Worm (Caenorhabditis elegans) whole organism, late embryonic: ENCODE data around the gene srv-12.

ENCODE experiments used
- C38D4.7 ChIP-seq: fragments of 200-800 bp; sonication (Bioruptor generic); optimal IDR thresholded peaks from 2 replicates; lab custom pipeline; 2018; ENCODE audit warnings: mild to moderate bottlenecking, missing genetic modification characterization, moderate library complexity, missing compliant biosample characterization
- K09A11.1 ChIP-seq: sonication (generic microtip); optimal IDR thresholded peaks from 2 replicates; lab custom pipeline; 2017; ENCODE audit warnings: antibody characterized with exemption, mild to moderate bottlenecking, missing genetic modification characterization, missing compliant biosample characterization; ENCODE audit not compliant: insufficient read depth
- T23F11.4 ChIP-seq: fragments of 200-800 bp; sonication (Bioruptor generic); optimal IDR thresholded peaks from 2 replicates; lab custom pipeline; 2018; ENCODE audit warnings: mild to moderate bottlenecking, missing genetic modification characterization, missing compliant biosample characterization
- ahr-1 ChIP-seq: sonication (generic microtip); optimal IDR thresholded peaks from 2 replicates; lab custom pipeline; 2016; ENCODE audit warnings: missing genetic modification characterization, missing compliant biosample characterization
- ama-1 ChIP-seq: fragments of 150-350 bp; optimal IDR thresholded peaks from 2 replicates; lab custom pipeline; 2014
- ceh-14 ChIP-seq: sonication (generic microtip); optimal IDR thresholded peaks from 2 replicates; lab custom pipeline; 2016; ENCODE audit warnings: missing genotype, missing genetic modification characterization, missing compliant biosample characterization
- ceh-18 ChIP-seq: sonication (generic microtip); optimal IDR thresholded peaks from 2 replicates; lab custom pipeline; 2016; ENCODE audit warnings: missing genetic modification characterization, missing compliant biosample characterization
- ceh-19 ChIP-seq: fragments of 200-800 bp; sonication (Bioruptor generic); optimal IDR thresholded peaks from 2 replicates; lab custom pipeline; 2018; ENCODE audit warnings: mild to moderate bottlenecking, missing genetic modification characterization, missing compliant biosample characterization
- ceh-2 ChIP-seq: sonication (generic microtip); optimal IDR thresholded peaks from 2 replicates; lab custom pipeline; 2016; ENCODE audit warnings: missing genotype, missing genetic modification characterization, missing compliant biosample characterization
- ceh-31 ChIP-seq: sonication (generic microtip); optimal IDR thresholded peaks from 2 replicates; lab custom pipeline; 2016; ENCODE audit warnings: missing genetic modification characterization, missing compliant biosample characterization
- ceh-48 ChIP-seq: sonication (generic microtip); optimal IDR thresholded peaks from 2 replicates; lab custom pipeline; 2016; ENCODE audit warnings: missing genetic modification characterization, inconsistent platforms, missing compliant biosample characterization
- ceh-9 ChIP-seq: sonication (generic microtip); optimal IDR thresholded peaks from 2 replicates; lab custom pipeline; 2016; ENCODE audit warnings: mild to moderate bottlenecking, missing genetic modification characterization, inconsistent platforms, missing compliant biosample characterization
- elt-2 ChIP-seq: sonication (generic microtip); optimal IDR thresholded peaks from 2 replicates; lab custom pipeline; 2016; ENCODE audit warnings: missing genetic modification reagents, missing genetic modification characterization, missing compliant biosample characterization
- ets-4 ChIP-seq: sonication (generic microtip); optimal IDR thresholded peaks from 2 replicates; lab custom pipeline; 2016; ENCODE audit warnings: missing genetic modification characterization, missing compliant biosample characterization
- eyg-1 ChIP-seq: sonication (generic microtip); optimal IDR thresholded peaks from 2 replicates; lab custom pipeline; 2016; ENCODE audit warnings: missing genotype, missing genetic modification characterization, missing compliant biosample characterization
- gmeb-2 ChIP-seq: sonication (generic microtip); optimal IDR thresholded peaks from 2 replicates; lab custom pipeline; 2016; ENCODE audit warnings: missing genetic modification characterization, inconsistent platforms, missing compliant biosample characterization
- hlh-13 ChIP-seq: fragments of 200-800 bp; sonication (Bioruptor generic); optimal IDR thresholded peaks from 2 replicates; lab custom pipeline; 2018; ENCODE audit warnings: mild to moderate bottlenecking, missing genetic modification characterization, missing compliant biosample characterization
- hlh-30 ChIP-seq: sonication (generic microtip); optimal IDR thresholded peaks from 2 replicates; lab custom pipeline; 2017; ENCODE audit warnings: antibody characterized with exemption, missing genetic modification characterization, missing compliant biosample characterization; ENCODE audit not compliant: insufficient read depth
- hlh-6 ChIP-seq: sonication (generic microtip); optimal IDR thresholded peaks from 2 replicates; lab custom pipeline; 2016; ENCODE audit warnings: missing genotype, missing genetic modification characterization, missing compliant biosample characterization
- hlh-8 ChIP-seq: sonication (generic microtip); optimal IDR thresholded peaks from 2 replicates; lab custom pipeline; 2016; ENCODE audit warnings: missing genotype, missing genetic modification characterization, missing compliant biosample characterization
- lin-11 ChIP-seq: fragments of 200-800 bp; sonication (Bioruptor generic); optimal IDR thresholded peaks from 2 replicates; lab custom pipeline; 2018; ENCODE audit warnings: mild to moderate bottlenecking, missing genetic modification characterization, missing compliant biosample characterization
- madf-2 ChIP-seq: sonication (generic microtip); optimal IDR thresholded peaks from 2 replicates; lab custom pipeline; 2017; ENCODE audit warnings: missing genetic modification characterization, missing compliant biosample characterization
- nhr-232 ChIP-seq: sonication (generic microtip); optimal IDR thresholded peaks from 2 replicates; lab custom pipeline; 2016; ENCODE audit warnings: missing genetic modification characterization, missing compliant biosample characterization
- odd-2 ChIP-seq: sonication (generic microtip); optimal IDR thresholded peaks from 2 replicates; lab custom pipeline; 2017; ENCODE audit warnings: antibody characterized with exemption, mild to moderate bottlenecking, missing genetic modification characterization, missing compliant biosample characterization
- pag-3 ChIP-seq: sonication (generic microtip); optimal IDR thresholded peaks from 2 replicates; lab custom pipeline; 2016; ENCODE audit warnings: missing compliant biosample characterization, missing genetic modification characterization, borderline replicate concordance
- pax-1 ChIP-seq: fragments of 150-350 bp; optimal IDR thresholded peaks from 2 replicates; lab custom pipeline; 2014; ENCODE audit warnings: missing biosample characterization, missing genetic modification characterization
- pha-2 ChIP-seq: sonication (generic microtip); optimal IDR thresholded peaks from 2 replicates; lab custom pipeline; 2017; ENCODE audit warnings: mild to moderate bottlenecking, missing genetic modification characterization, missing compliant biosample characterization
- pha-4 ChIP-seq: fragments of 150-350 bp; optimal IDR thresholded peaks from 2 replicates; lab custom pipeline; 2018; ENCODE audit warnings: missing biosample characterization, missing genetic modification reagents, missing genetic modification characterization
- pqm-1 ChIP-seq: sonication (generic microtip); optimal IDR thresholded peaks from 2 replicates; lab custom pipeline; 2016; ENCODE audit warnings: missing genetic modification characterization, missing compliant biosample characterization
- pros-1 ChIP-seq: fragments of 150-350 bp; optimal IDR thresholded peaks from 2 replicates; lab custom pipeline; 2014; ENCODE audit warnings: missing biosample characterization, missing genetic modification reagents, missing genetic modification characterization
- sox-4 ChIP-seq: sonication (generic microtip); optimal IDR thresholded peaks from 2 replicates; lab custom pipeline; 2017; ENCODE audit warnings: mild to moderate bottlenecking, missing genetic modification characterization, inconsistent platforms, missing compliant biosample characterization
- tbx-2 ChIP-seq: sonication (generic microtip); optimal IDR thresholded peaks from 2 replicates; lab custom pipeline; 2016; ENCODE audit warnings: missing genetic modification characterization, missing compliant biosample characterization
- tbx-7 ChIP-seq: sonication (generic microtip); optimal IDR thresholded peaks from 2 replicates; lab custom pipeline; 2016; ENCODE audit warnings: missing genotype, missing genetic modification characterization, missing compliant biosample characterization
- ttx-3 ChIP-seq: sonication (generic microtip); optimal IDR thresholded peaks from 2 replicates; lab custom pipeline; 2016; ENCODE audit warnings: missing genetic modification reagents, missing genetic modification characterization, missing compliant biosample characterization
- unc-42 ChIP-seq: sonication (generic microtip); optimal IDR thresholded peaks from 2 replicates; lab custom pipeline; 2016; ENCODE audit warnings: missing genotype, missing genetic modification characterization, missing compliant biosample characterization
- unc-55 ChIP-seq: sonication (generic microtip); optimal IDR thresholded peaks from 2 replicates; lab custom pipeline; 2017; ENCODE audit warnings: missing biosample characterization, missing genetic modification reagents, missing genetic modification characterization
- unc-86 ChIP-seq: sonication (generic microtip); optimal IDR thresholded peaks from 2 replicates; lab custom pipeline; 2016; ENCODE audit warnings: missing genetic modification characterization, missing compliant biosample characterization
- zip-5 ChIP-seq: sonication (generic microtip); optimal IDR thresholded peaks from 2 replicates; lab custom pipeline; 2016; ENCODE audit warnings: missing genetic modification characterization, missing compliant biosample characterization
- ztf-16 ChIP-seq: sonication (generic microtip); optimal IDR thresholded peaks from 2 replicates; lab custom pipeline; 2017; ENCODE audit warnings: missing genetic modification characterization, missing compliant biosample characterization

The srv-12 gene

ce11 chrIV:10059175-10059574 is 5.7 kb upstream of the srv-12 start:
- peak; percentile 91 for TF ChIP-seq elt-2 (tag; lab: Kevin White, UChicago)
- TF ChIP-seq gmeb-2 (tag; lab: Kevin White, UChicago), result no peak

DNA sequence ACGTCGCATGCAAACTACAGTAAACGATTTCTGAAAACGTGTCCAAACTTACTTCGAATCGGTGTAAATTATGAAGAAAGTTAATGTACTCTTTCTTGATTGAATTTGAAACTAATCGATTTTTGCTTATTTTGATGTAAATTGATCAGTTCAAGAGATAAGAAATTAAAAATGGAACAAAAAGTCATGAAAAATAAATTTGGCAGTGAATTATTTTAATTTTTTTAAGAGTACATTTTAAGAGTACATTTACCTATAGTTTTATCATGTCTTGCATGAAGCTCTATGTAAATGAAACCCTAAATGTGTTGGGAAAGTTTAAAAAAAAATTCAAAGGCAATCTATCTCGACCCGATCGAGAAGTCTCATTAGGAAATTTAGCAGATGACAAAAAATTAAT is 2.7 kb upstream of the srv-12 start, which contains the start of gene T04B2.7:
TSS of gene T04B2.7 (minus strand) at position 101 of the 400 bp plus-strand sequence.
- TF ChIP-seq tbx-2 (tag; lab: Kevin White, UChicago) (no peak), ceh-18 (no peak), ttx-3 (tag; lab: Kevin White, UChicago) (no peak), unc-42 (tag; lab: Kevin White, UChicago) (no peak), ceh-14 (tag; lab: Kevin White, UChicago) (no peak), eyg-1 (no peak), ceh-9 (no peak), hlh-30 (tag; lab: Kevin White, UChicago) (no peak), K09A11.1 (no peak), ahr-1 (tag; lab: Kevin White, UChicago) (no peak), tbx-7 (tag; lab: Kevin White, UChicago) (no peak), pros-1 (tag; lab: Kevin White, UChicago) (no peak), sox-4 (tag; lab: Kevin White, UChicago) (no peak), ceh-48 (tag; lab: Kevin White, UChicago) (no peak), lin-11 (no peak), pha-4 (no peak), hlh-8 (tag; lab: Kevin White, UChicago) (no peak)

DNA sequence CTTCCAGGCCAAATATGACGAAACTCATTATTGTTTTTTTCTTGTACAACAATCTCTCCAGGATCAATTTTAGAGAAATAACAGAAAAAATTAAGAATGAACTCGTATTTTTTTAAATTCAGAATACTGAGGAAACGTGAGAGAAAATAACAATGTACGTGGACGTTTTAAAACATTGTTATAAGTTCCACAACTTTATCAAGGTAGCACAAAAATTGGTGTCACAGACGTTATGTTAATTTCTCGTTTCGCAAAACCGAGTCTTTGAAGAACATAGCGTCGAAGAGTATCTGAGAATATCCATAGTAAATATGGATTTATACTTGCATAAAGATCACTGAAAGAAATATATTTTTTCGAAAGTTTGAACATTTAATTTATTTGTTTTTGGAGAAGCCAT is 2.4 kb downstream of the srv-12 start, which contains the start of gene T04B2.8:
TSS of gene T04B2.8 (minus strand) at position 101 of the 400 bp plus-strand sequence.
- TF ChIP-seq pqm-1 (tag; lab: Kevin White, UChicago) (no peak), ceh-2 (tag; lab: Kevin White, UChicago) (no peak), pha-2 (tag; lab: Kevin White, UChicago) (no peak), tbx-2 (tag; lab: Kevin White, UChicago) (no peak), ceh-9 (no peak), T23F11.4 (no peak), unc-55 (GFP tag; lab: Kevin White, UChicago) (no peak), pha-4 (no peak), unc-42 (tag; lab: Kevin White, UChicago) (no peak)

DNA sequence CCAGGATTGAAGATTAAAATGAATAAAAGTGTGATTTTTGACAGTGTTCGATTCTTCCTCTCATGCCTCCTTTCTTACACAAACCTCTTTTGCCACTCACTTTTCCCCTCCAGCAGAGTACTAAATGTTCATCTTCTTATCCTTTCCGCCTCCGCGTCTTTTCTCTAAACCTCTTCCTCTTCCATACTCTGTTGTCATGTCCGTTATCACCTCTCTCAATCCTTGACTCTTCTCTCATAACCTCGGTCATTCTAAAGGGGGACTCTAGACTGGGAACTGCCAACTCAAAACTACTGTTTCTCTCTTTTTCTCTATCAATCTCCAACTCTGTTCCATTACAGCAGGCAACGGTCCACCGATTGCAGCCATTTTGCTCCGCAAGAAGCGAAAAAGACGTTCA is 5.2 kb downstream of the srv-12 start:
- no peak for TF ChIP-seq zip-5

ce11 chrIV:10047108-10047507 is 6.3 kb downstream of the srv-12 start, which contains the start of gene T04B2.3:
TSS of gene T04B2.3 (plus strand) at chrIV:10047408.
- TF ChIP-seq ceh-31 (tag; lab: Kevin White, UChicago) (no peak), K09A11.1 (no peak), ttx-3 (tag; lab: Kevin White, UChicago) (no peak), hlh-13 (GFP tag; lab: Kevin White, UChicago) (no peak), ceh-18 (no peak), ceh-2 (tag; lab: Kevin White, UChicago) (no peak), ama-1 (lab: Kevin White, UChicago) (no peak), ets-4 (tag; lab: Kevin White, UChicago) (no peak), pag-3 (tag; lab: Kevin White, UChicago) (no peak), pax-1 (tag; lab: Kevin White, UChicago) (no peak), madf-2 (tag; lab: Kevin White, UChicago) (no peak), odd-2 (tag; lab: Kevin White, UChicago) (no peak), ahr-1 (tag; lab: Kevin White, UChicago) (no peak), unc-86 (tag; lab: Kevin White, UChicago) (no peak), nhr-232 (no peak), ztf-16 (tag; lab: Kevin White, UChicago) (no peak), ceh-19 (GFP tag; lab: Kevin White, UChicago) (no peak), pha-4 (no peak), hlh-6 (tag; lab: Kevin White, UChicago) (no peak), C38D4.7 (GFP tag; lab: Kevin White, UChicago) (no peak)
